Worm (Caenorhabditis elegans) whole organism, L1 larva: ENCODE data around the gene gpx-4.
A peak's percentile ranks its signal among the peaks of the same experiment; 100 is the strongest.

ENCODE experiments used
- C16A3.4 ChIP-seq: fragments of 150-350 bp; optimal IDR thresholded peaks from 2 replicates; lab custom pipeline; 2014; ENCODE audit warnings: missing biosample characterization, missing genetic modification characterization
- aly-2 ChIP-seq: fragments of 150-350 bp; optimal IDR thresholded peaks from 2 replicates; lab custom pipeline; 2014; ENCODE audit warnings: missing biosample characterization, missing genetic modification characterization
- ceh-82 ChIP-seq, 3 experiments: fragments of 150-350 bp in 1 of 3; sonication (generic microtip) in 2 of 3; optimal IDR thresholded peaks; 2 replicates each; lab custom pipeline; 2014 to 2017; ENCODE audit warnings: missing biosample characterization in 3 of 3, missing genetic modification characterization in 3 of 3
- ceh-88 ChIP-seq: fragments of 200-800 bp; sonication (Bioruptor generic); IDR thresholded peaks from 2 replicates; pipeline ENCODE4 v1.3.6; 2022; ENCODE audit warnings: missing genetic modification characterization, missing compliant biosample characterization
- ces-1 ChIP-seq: fragments of 150-350 bp; optimal IDR thresholded peaks from 2 replicates; lab custom pipeline; 2014; ENCODE audit warnings: missing biosample characterization, missing genetic modification reagents, missing genetic modification characterization
- ets-5 ChIP-seq: fragments of 200-800 bp; sonication (Bioruptor generic); IDR thresholded peaks from 2 replicates; pipeline ENCODE4 v1.3.6; 2022; ENCODE audit warnings: missing genetic modification characterization, missing compliant biosample characterization
- fos-1 ChIP-seq: fragments of 150-350 bp; optimal IDR thresholded peaks from 2 replicates; lab custom pipeline; 2014; ENCODE audit warnings: missing biosample characterization, missing genetic modification characterization
- hlh-17 ChIP-seq: fragments of 200-800 bp; sonication (Bioruptor generic); optimal IDR thresholded peaks from 2 replicates; lab custom pipeline; 2018; ENCODE audit warnings: missing genetic modification characterization, mild to moderate bottlenecking, missing compliant biosample characterization, moderate library complexity, borderline replicate concordance
- hpl-2 ChIP-seq: fragments of 150-350 bp; optimal IDR thresholded peaks from 2 replicates; lab custom pipeline; 2014; ENCODE audit warnings: missing biosample characterization, missing genetic modification reagents, missing genetic modification characterization
- lin-15B ChIP-seq: fragments of 150-350 bp; sonication (generic microtip); optimal IDR thresholded peaks from 3 replicates; lab custom pipeline; 2014; ENCODE audit warnings: missing biosample characterization, missing genetic modification characterization
- lin-35 ChIP-seq, 2 experiments: fragments of 150-350 bp; optimal IDR thresholded peaks; 2 replicates each; lab custom pipeline; 2014; ENCODE audit warnings: missing biosample characterization in 2 of 2, missing genetic modification characterization in 2 of 2, missing genetic modification reagents in 2 of 2
- lin-39 ChIP-seq: fragments of 150-350 bp; optimal IDR thresholded peaks from 2 replicates; lab custom pipeline; 2014; ENCODE audit warnings: missing biosample characterization, missing genetic modification reagents, missing genetic modification characterization
- lsy-2 ChIP-seq, 2 experiments: fragments of 150-350 bp; optimal IDR thresholded peaks; 2 replicates each; lab custom pipeline; 2014; ENCODE audit warnings: missing biosample characterization in 2 of 2, missing genetic modification characterization in 2 of 2
- mdl-1 ChIP-seq, 2 experiments: fragments of 150-350 bp; optimal IDR thresholded peaks; 2 replicates each; lab custom pipeline; 2014 to 2017; ENCODE audit warnings: missing biosample characterization in 2 of 2, missing genetic modification characterization in 2 of 2, inconsistent platforms in 1 of 2
- nhr-12 ChIP-seq: sonication (generic microtip); optimal IDR thresholded peaks from 2 replicates; lab custom pipeline; 2017; ENCODE audit warnings: missing biosample characterization, missing genetic modification characterization
- nhr-237 ChIP-seq: fragments of 150-350 bp; optimal IDR thresholded peaks from 2 replicates; lab custom pipeline; 2014; ENCODE audit warnings: missing biosample characterization, missing genetic modification characterization
- nhr-28 ChIP-seq: fragments of 150-350 bp; optimal IDR thresholded peaks from 2 replicates; lab custom pipeline; 2014; ENCODE audit warnings: missing biosample characterization, missing genetic modification characterization
- nhr-47 ChIP-seq: sonication (generic microtip); optimal IDR thresholded peaks from 2 replicates; lab custom pipeline; 2016; ENCODE audit warnings: mild to moderate bottlenecking, missing genetic modification characterization, moderate library complexity, missing compliant biosample characterization
- nhr-71 ChIP-seq: sonication (generic microtip); optimal IDR thresholded peaks from 2 replicates; lab custom pipeline; 2016; ENCODE audit warnings: mild to moderate bottlenecking, missing genetic modification characterization, moderate library complexity, missing compliant biosample characterization
- nhr-77 ChIP-seq: fragments of 150-350 bp; optimal IDR thresholded peaks from 2 replicates; lab custom pipeline; 2014; ENCODE audit warnings: missing biosample characterization, missing genetic modification characterization
- nhr-84 ChIP-seq: sonication (generic microtip); optimal IDR thresholded peaks from 2 replicates; lab custom pipeline; 2017; ENCODE audit warnings: missing biosample characterization, missing genetic modification characterization
- nhr-85 ChIP-seq: sonication (generic microtip); peaks from one replicate; lab custom pipeline; 2016; ENCODE audit warnings: missing genetic modification characterization, inconsistent platforms, missing compliant biosample characterization
- pag-3 ChIP-seq: sonication (generic microtip); optimal IDR thresholded peaks from 2 replicates; lab custom pipeline; 2017; ENCODE audit warnings: missing genetic modification characterization, mild to moderate bottlenecking, missing compliant biosample characterization, antibody characterized with exemption, borderline replicate concordance; ENCODE audit not compliant: insufficient read depth
- snu-23 ChIP-seq: sonication (generic microtip); optimal IDR thresholded peaks from 2 replicates; lab custom pipeline; 2016; ENCODE audit warnings: missing genetic modification characterization, missing compliant biosample characterization
- sptf-1 ChIP-seq: fragments of 150-350 bp; optimal IDR thresholded peaks from 2 replicates; lab custom pipeline; 2014; ENCODE audit warnings: missing biosample characterization, missing genetic modification characterization
- sup-37 ChIP-seq: fragments of 200-800 bp; sonication (Bioruptor generic); optimal IDR thresholded peaks from 2 replicates; lab custom pipeline; 2018; ENCODE audit warnings: mild to moderate bottlenecking, missing genetic modification characterization, missing compliant biosample characterization
- tbx-2 ChIP-seq: sonication (generic microtip); optimal IDR thresholded peaks from 2 replicates; lab custom pipeline; 2016; ENCODE audit warnings: missing genetic modification characterization, missing compliant biosample characterization
- unc-98 ChIP-seq: fragments of 200-800 bp; sonication (Bioruptor generic); IDR thresholded peaks from 2 replicates; pipeline ENCODE4 v1.3.6; 2022; ENCODE audit warnings: missing genetic modification characterization, missing compliant biosample characterization
- vab-15 ChIP-seq: sonication (generic microtip); optimal IDR thresholded peaks from 2 replicates; lab custom pipeline; 2017; ENCODE audit warnings: missing genotype, mild to moderate bottlenecking, missing genetic modification characterization, missing compliant biosample characterization

Gene gpx-4

DNA sequence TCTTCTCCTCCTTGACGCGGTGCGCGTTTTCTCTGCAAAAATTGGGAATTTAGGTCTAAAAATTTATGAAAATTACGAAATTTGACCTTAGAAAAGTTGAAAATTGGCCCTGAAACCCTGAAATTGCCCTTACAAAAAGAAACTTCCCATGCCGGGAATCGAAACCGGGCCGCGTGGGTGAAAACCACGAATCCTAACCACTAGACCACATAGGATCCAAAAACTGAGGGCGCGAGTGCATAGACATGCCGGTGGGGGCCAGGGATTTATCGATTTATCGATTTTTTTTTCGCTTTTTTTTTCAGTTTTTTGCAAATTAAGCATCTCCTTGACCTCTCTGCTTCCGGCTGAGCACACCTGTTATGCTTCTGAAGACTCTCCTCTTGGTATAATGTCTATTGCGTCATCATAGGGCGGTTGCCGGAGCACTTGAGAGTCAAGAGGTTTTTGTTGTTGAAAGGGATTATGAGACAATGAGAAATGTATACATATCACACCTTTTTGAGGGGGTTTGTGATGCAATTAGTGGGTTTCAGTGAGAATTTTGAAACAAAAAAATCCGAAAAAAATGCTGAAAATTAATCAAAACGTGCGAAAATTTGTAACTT, 35.0 kb downstream of the gpx-4 start (continued):
- peak; percentile 12 to 41 for TF ChIP-seq lsy-2 (tag; optimal IDR thresholded peaks at IDR 0.05; lab: Kevin White, UChicago)
- no peak for TF ChIP-seq nhr-28 (tag; lab: Kevin White, UChicago)
- TF ChIP-seq snu-23 (GFP tag; lab: Kevin White, UChicago) = peak; percentile 41
- TF ChIP-seq ces-1 (GFP tag; lab: Kevin White, UChicago) = no peak
- no peak for TF ChIP-seq fos-1 (tag; lab: Kevin White, UChicago)
- TF ChIP-seq C16A3.4 (tag; lab: Kevin White, UChicago) = peak; percentile 2
- peak in 1 of 2 experiments; percentile 8 for TF ChIP-seq mdl-1 (tag; optimal IDR thresholded peaks at IDR 0.05; lab: Kevin White, UChicago)

- no peak for TF ChIP-seq tbx-2
- no peak for TF ChIP-seq nhr-28 (tag; lab: Kevin White, UChicago)
- no peak for TF ChIP-seq nhr-12
- no peak for TF ChIP-seq aly-2 (tag; lab: Kevin White, UChicago)
Observed at ce11 chrIV:2634992-2635391, 39.8 kb downstream of the gpx-4 start.

- TF ChIP-seq fos-1 (tag; lab: Kevin White, UChicago) (no peak), unc-98 (GFP tag; lab: Robert Waterston, UW) (no peak), vab-15 (no peak), sup-37 (GFP tag; lab: Kevin White, UChicago) (no peak), nhr-84 (tag; lab: Kevin White, UChicago) (no peak), nhr-237 (no peak), hlh-17 (GFP tag; lab: Kevin White, UChicago) (no peak), aly-2 (tag; lab: Kevin White, UChicago) (no peak), nhr-77 (tag; lab: Kevin White, UChicago) (no peak), ceh-82 (tag; optimal IDR thresholded peaks at IDR 0.05; lab: Kevin White, UChicago) (no peak)
Observed at ce11 chrIV:2630145-2630544, 44.7 kb downstream of the gpx-4 start.

- TF ChIP-seq nhr-47 (tag; lab: Kevin White, UChicago) (no peak), sptf-1 (tag; lab: Kevin White, UChicago) (no peak), ceh-88 (no peak), nhr-85 (tag; lab: Kevin White, UChicago) (no peak), nhr-71 (tag; lab: Kevin White, UChicago) (no peak), lin-39 (tag; lab: Kevin White, UChicago) (no peak), nhr-77 (tag; lab: Kevin White, UChicago) (no peak), hpl-2 (GFP tag; lab: Kevin White, UChicago) (no peak), lin-35 (GFP tag; optimal IDR thresholded peaks at IDR 0.05; lab: Kevin White, UChicago) (no peak), nhr-237 (no peak), lin-15B (tag; lab: Kevin White, UChicago) (no peak), ets-5 (GFP tag; lab: Robert Waterston, UW) (no peak), pag-3 (no peak)
Observed at ce11 chrIV:2628171-2628570, 46.6 kb downstream of the gpx-4 start, which contains the start of gene ngn-1. Gene ngn-1 (minus strand): TSS chrIV:2628271.
